Worm (Caenorhabditis elegans) whole organism, L2 larva: Measurements from ENCODE around the gene msp-38.

Source experiments
- F13H6.1 ChIP-seq: sonication (generic microtip); optimal IDR thresholded peaks from 2 replicates; lab custom pipeline; 2016; ENCODE audit warnings: missing genetic modification characterization, missing compliant biosample characterization
- Y55F3AM.14 ChIP-seq: fragments of 200-800 bp; sonication (Bioruptor generic); optimal IDR thresholded peaks from 2 replicates; lab custom pipeline; 2018; ENCODE audit warnings: mild to moderate bottlenecking, missing genetic modification characterization, missing compliant biosample characterization
- ama-1 ChIP-seq: fragments of 150-350 bp; optimal IDR thresholded peaks from 2 replicates; lab custom pipeline; 2018; ENCODE audit warnings: inconsistent platforms
- egl-27 ChIP-seq: sonication (generic microtip); optimal IDR thresholded peaks from 3 replicates; lab custom pipeline; 2017; ENCODE audit warnings: missing biosample characterization, missing genetic modification reagents, missing genetic modification characterization
- elt-1 ChIP-seq: fragments of 150-350 bp; optimal IDR thresholded peaks from 2 replicates; lab custom pipeline; 2014; ENCODE audit warnings: missing biosample characterization, missing genetic modification characterization
- gmeb-1 ChIP-seq: fragments of 150-350 bp; optimal IDR thresholded peaks from 2 replicates; lab custom pipeline; 2014; ENCODE audit warnings: missing biosample characterization, missing genetic modification characterization
- lin-39 ChIP-seq: fragments of 150-350 bp; optimal IDR thresholded peaks from 2 replicates; lab custom pipeline; 2014; ENCODE audit warnings: missing biosample characterization, missing genetic modification reagents, missing genetic modification characterization
- lsy-2 ChIP-seq, 2 experiments: fragments of 150-350 bp in 1 of 2; sonication (generic microtip) in 1 of 2; optimal IDR thresholded peaks; 2 replicates each; lab custom pipeline; 2014 to 2017; ENCODE audit warnings: missing biosample characterization in 2 of 2, missing genetic modification characterization in 2 of 2
- nhr-237 ChIP-seq: fragments of 150-350 bp; optimal IDR thresholded peaks from 2 replicates; lab custom pipeline; 2014; ENCODE audit warnings: missing biosample characterization, missing genetic modification characterization
- nhr-77 ChIP-seq: fragments of 150-350 bp; optimal IDR thresholded peaks from 2 replicates; lab custom pipeline; 2014; ENCODE audit warnings: missing biosample characterization, missing genetic modification characterization
- skn-1 ChIP-seq: sonication (generic microtip); optimal IDR thresholded peaks from 2 replicates; lab custom pipeline; 2017; ENCODE audit warnings: missing biosample characterization, missing genetic modification characterization
- ztf-4 ChIP-seq: fragments of 150-350 bp; optimal IDR thresholded peaks from 2 replicates; lab custom pipeline; 2014; ENCODE audit warnings: missing biosample characterization, missing genetic modification characterization

DNA sequence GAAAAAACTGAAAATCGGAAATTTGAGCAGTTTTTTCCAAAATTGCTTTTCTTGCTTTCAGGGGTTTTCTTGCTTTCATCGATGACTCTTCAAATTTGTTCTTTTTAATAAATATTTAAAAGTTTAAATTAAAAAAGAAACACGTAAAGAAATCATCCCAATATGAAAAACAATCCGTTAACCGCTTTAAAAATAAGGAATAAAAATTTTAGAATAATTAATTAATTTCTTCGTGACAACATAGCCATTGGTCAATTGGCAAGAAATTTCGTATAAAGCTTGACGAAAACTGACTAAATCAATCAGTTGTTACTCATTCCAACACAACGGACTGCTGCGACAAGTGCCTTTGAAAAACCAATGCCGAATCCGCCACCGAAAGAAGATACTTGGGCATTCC lies 31.0 kb downstream of the msp-38 start, which contains the start of gene nsph-3.2:
- TF ChIP-seq elt-1 (no peak), nhr-237 (no peak), ztf-4 (tag; lab: Kevin White, UChicago) (no peak), gmeb-1 (tag; lab: Kevin White, UChicago) (no peak), lsy-2 (tag; optimal IDR thresholded peaks at IDR 0.05; lab: Kevin White, UChicago) (no peak), Y55F3AM.14 (GFP tag; lab: Kevin White, UChicago) (no peak), nhr-77 (no peak), egl-27 (tag; lab: Kevin White, UChicago) (no peak), skn-1 (tag; lab: Kevin White, UChicago) (no peak), lin-39 (no peak), F13H6.1 (tag; lab: Kevin White, UChicago) (no peak), ama-1 (no peak)
